Fruit fly (Drosophila melanogaster): ENCODE data around the gene moi.
A peak's percentile ranks its signal among the peaks of the same experiment; 100 is the strongest.

Gene moi

DNA sequence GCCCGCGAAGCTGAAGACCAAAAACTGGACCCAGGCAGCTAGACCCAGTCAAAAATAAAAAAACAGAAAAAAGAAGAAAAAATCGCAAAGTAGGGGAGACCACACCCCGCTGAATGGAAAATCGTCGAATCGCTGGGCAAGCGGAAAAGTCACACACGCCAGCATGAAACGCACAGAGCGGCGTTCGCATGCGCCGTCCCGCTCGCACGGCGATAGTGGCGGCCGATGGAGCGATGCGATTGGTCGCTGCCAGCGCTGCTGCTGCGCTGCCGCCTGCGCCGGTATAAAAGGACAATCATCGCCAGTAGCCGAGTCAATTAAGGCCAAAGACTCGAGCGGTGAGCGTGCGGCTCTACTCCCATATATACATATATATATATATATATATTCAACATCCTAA is 19.5 kb upstream of the moi start, which contains the start of gene repo (continued):
- TF ChIP-seq E2f2 (GFP tag; IDR thresholded peaks at IDR 0.05) (no peak), Dip3 (GFP tag; optimal IDR thresholded peaks at IDR 0.05) (no peak), CG1832 (GFP tag; optimal IDR thresholded peaks at IDR 0.05) (peak; percentile 90), CG6791 (GFP tag; IDR thresholded peaks at IDR 0.05; ENCODE audit: partially characterized antibody) (peak; percentile 56; the same call in 2 of the 3 replicates), Deaf1 (tag; optimal IDR thresholded peaks at IDR 0.05) (peak; percentile 6), Lhr (GFP tag; optimal IDR thresholded peaks at IDR 0.05) (no peak), Sry-δ (GFP tag; optimal IDR thresholded peaks at IDR 0.05) (no peak), CG4730 (GFP tag; IDR thresholded peaks at IDR 0.05) (no peak), CG3163 (GFP tag; optimal IDR thresholded peaks at IDR 0.05) (no peak), CG11093 (GFP tag; IDR thresholded peaks at IDR 0.05) (no peak), CG5180 (GFP tag; optimal IDR thresholded peaks at IDR 0.05) (peak; percentile 12), Dref (GFP tag; IDR thresholded peaks at IDR 0.05) (peak; percentile 23; the same call in 1 of the 2 replicates), CG6765 (GFP tag; optimal IDR thresholded peaks at IDR 0.05) (no peak), wek (GFP tag; optimal IDR thresholded peaks at IDR 0.05) (no peak), bigmax (GFP tag; optimal IDR thresholded peaks at IDR 0.05) (no peak), Sox102F (GFP tag; optimal IDR thresholded peaks at IDR 0.05) (no peak), CG32772 (GFP tag; IDR thresholded peaks at IDR 0.05) (peak; percentile 36; the same call in 1 of the 2 replicates), Dll (GFP tag; IDR thresholded peaks at IDR 0.05; ENCODE audit: partially characterized antibody) (0 out of 4 replicates have a peak, but pooled peaks have one; percentile 40), mam (GFP tag; optimal IDR thresholded peaks at IDR 0.05) (no peak), CG12104 (GFP tag; optimal IDR thresholded peaks at IDR 0.05) (no peak), grau (tag; optimal IDR thresholded peaks at IDR 0.05) (no peak), CG15601 (tag; optimal IDR thresholded peaks at IDR 0.05) (peak; percentile 3), Taf1 (GFP tag; IDR thresholded peaks at IDR 0.05) (no peak), zf30C (GFP tag; optimal IDR thresholded peaks at IDR 0.05) (no peak), nom (GFP tag; optimal IDR thresholded peaks at IDR 0.05) (no peak), so (GFP tag; IDR thresholded peaks at IDR 0.05) (no peak), Nf-YC (tag; optimal IDR thresholded peaks at IDR 0.05) (peak; percentile 98), Elba2 (GFP tag; optimal IDR thresholded peaks at IDR 0.05) (no peak), lbe (GFP tag; optimal IDR thresholded peaks at IDR 0.05) (no peak), slp2 (GFP tag; optimal IDR thresholded peaks at IDR 0.05) (no peak), CG11723 (GFP tag; optimal IDR thresholded peaks at IDR 0.05) (no peak), CG30431 (GFP tag; optimal IDR thresholded peaks at IDR 0.05) (no peak), zen (tag; optimal IDR thresholded peaks at IDR 0.05) (peak; percentile 37), MESR4 (GFP tag; optimal IDR thresholded peaks at IDR 0.05) (no peak), CG4360 (GFP tag; IDR thresholded peaks at IDR 0.05) (no peak), emc (GFP tag; optimal IDR thresholded peaks at IDR 0.05) (no peak), CG11247 (GFP tag; IDR thresholded peaks at IDR 0.05) (no peak), CG7786 (GFP tag; optimal IDR thresholded peaks at IDR 0.05) (no peak), CG32532 (GFP tag; IDR thresholded peaks at IDR 0.05) (peak; percentile 31; the same call in 1 of the 2 replicates), ci (GFP tag; IDR thresholded peaks at IDR 0.05) (0 out of 3 replicates have a peak, but pooled peaks have one; percentile 22), Hsf (GFP tag; optimal IDR thresholded peaks at IDR 0.05) (no peak), chm (GFP tag; IDR thresholded peaks at IDR 0.05) (peak; percentile 25; the same call in 1 of the 2 replicates), Fer2 (tag; optimal IDR thresholded peaks at IDR 0.05) (no peak), CG43689 (GFP tag; IDR thresholded peaks at IDR 0.05) (no peak), CG15011 (GFP tag; optimal IDR thresholded peaks at IDR 0.05) (no peak), CG13775 (GFP tag; optimal IDR thresholded peaks at IDR 0.05) (no peak), mld (GFP tag; IDR thresholded peaks at IDR 0.05; ENCODE audit: partially characterized antibody) (no peak), gcm (GFP tag; optimal IDR thresholded peaks at IDR 0.05) (peak; percentile 93), sisA (GFP tag; IDR thresholded peaks at IDR 0.05) (no peak), otp (GFP tag; IDR thresholded peaks at IDR 0.05) (0 out of 3 replicates have a peak, but pooled peaks have one; percentile 25), CG2199 (GFP tag; IDR thresholded peaks at IDR 0.05) (0 out of 3 replicates have a peak, but pooled peaks have one; percentile 53)

All from whole organism, embryonic.